Worm (Caenorhabditis elegans): ENCODE measurements around the gene C17B7.3.

Gene C17B7.3

ce11 chrV:3347486-3347885 lies 4.9 kb downstream of the C17B7.3 start:
- TF ChIP-seq mcd-1 (GFP tag; IDR thresholded peaks at IDR 0.05) (no peak), ceh-58 (GFP tag; IDR thresholded peaks at IDR 0.05) (no peak), lin-35 (GFP tag; optimal IDR thresholded peaks at IDR 0.05) (no peak), D2030.7 (GFP tag; IDR thresholded peaks at IDR 0.05) (no peak), ekl-4 (GFP tag; IDR thresholded peaks at IDR 0.05) (no peak), pha-4 (tag; optimal IDR thresholded peaks at IDR 0.05) (no peak), akir-1 (GFP tag; optimal IDR thresholded peaks at IDR 0.05) (no peak)

- TF ChIP-seq nhr-179 (tag; optimal IDR thresholded peaks at IDR 0.05) (no peak), F49E8.2 (tag; optimal IDR thresholded peaks at IDR 0.05; ENCODE audit: insufficient read depth) (no peak), lsl-1 (GFP tag; optimal IDR thresholded peaks at IDR 0.05) (no peak), sea-2 (GFP tag; IDR thresholded peaks at IDR 0.05) (no peak), ceh-58 (GFP tag; IDR thresholded peaks at IDR 0.05) (no peak), madf-10 (tag; optimal IDR thresholded peaks at IDR 0.05) (no peak), attf-3 (GFP tag; conservative IDR thresholded peaks at IDR 0.05) (no peak), rpc-1 (optimal IDR thresholded peaks at IDR 0.05) (no peak), rpc-1 (tag; optimal IDR thresholded peaks at IDR 0.05) (no peak), attf-6 (GFP tag; IDR thresholded peaks at IDR 0.05) (no peak), repo-1 (tag; optimal IDR thresholded peaks at IDR 0.05) (no peak), lag-1 (GFP tag; IDR thresholded peaks at IDR 0.05) (no peak), T07F8.4 (tag; optimal IDR thresholded peaks at IDR 0.05) (no peak), ekl-4 (GFP tag; IDR thresholded peaks at IDR 0.05) (no peak), lin-26 (GFP tag; IDR thresholded peaks at IDR 0.05) (no peak), F37B4.10 (GFP tag; IDR thresholded peaks at IDR 0.05) (no peak), F39B2.1 (GFP tag; IDR thresholded peaks at IDR 0.05) (no peak), ceh-100 (GFP tag; IDR thresholded peaks at IDR 0.05) (no peak), rcor-1 (GFP tag; IDR thresholded peaks at IDR 0.05) (no peak)
These were observed 7.3 kb downstream of the C17B7.3 start, which contains the start of gene C17B7.15 for ce11 chrV:3349877-3350276. TSS of gene C17B7.15 (plus strand) at chrV:3350177.

ce11 chrV:3351266-3351665 lies 8.7 kb downstream of the C17B7.3 start, which contains the start of gene str-63:
TSS of gene str-63 (plus strand) at chrV:3351566.
- no peak for TF ChIP-seq unc-130 (GFP tag; optimal IDR thresholded peaks at IDR 0.05)
- no peak for TF ChIP-seq Y53F4B.3 (GFP tag; IDR thresholded peaks at IDR 0.05)
- no peak for TF ChIP-seq F52B5.7 (tag; optimal IDR thresholded peaks at IDR 0.05)
- no peak for TF ChIP-seq madf-8 (GFP tag; conservative IDR thresholded peaks at IDR 0.05)
- no peak for TF ChIP-seq snpc-1.1 (tag; optimal IDR thresholded peaks at IDR 0.05; ENCODE audit: insufficient read depth)
- no peak for TF ChIP-seq egl-44 (GFP tag; IDR thresholded peaks at IDR 0.05)
- no peak for TF ChIP-seq T26A5.8 (tag; optimal IDR thresholded peaks at IDR 0.05)
- no peak for TF ChIP-seq F49E8.2 (tag; optimal IDR thresholded peaks at IDR 0.05; ENCODE audit: insufficient read depth)
- TF ChIP-seq F22D6.2 (tag; optimal IDR thresholded peaks at IDR 0.05), result no peak
- TF ChIP-seq dox-1 (GFP tag; IDR thresholded peaks at IDR 0.05), result no peak
- no peak for TF ChIP-seq gei-17 (GFP tag; optimal IDR thresholded peaks at IDR 0.05)
- no peak for TF ChIP-seq madf-3 (GFP tag; IDR thresholded peaks at IDR 0.05)
- no peak for TF ChIP-seq tbx-9 (tag; optimal IDR thresholded peaks at IDR 0.05; ENCODE audit: borderline replicate concordance)
- no peak for TF ChIP-seq K12H6.12 (tag; optimal IDR thresholded peaks at IDR 0.05)
- no peak for TF ChIP-seq dpff-1 (tag; optimal IDR thresholded peaks at IDR 0.05)
- no peak for TF ChIP-seq ztf-25 (GFP tag; IDR thresholded peaks at IDR 0.05)
- TF ChIP-seq bed-2 (GFP tag; IDR thresholded peaks at IDR 0.05), result no peak
- no peak for TF ChIP-seq snpc-3.4 (tag; optimal IDR thresholded peaks at IDR 0.05)
- no peak for TF ChIP-seq lag-1 (GFP tag; IDR thresholded peaks at IDR 0.05)
- TF ChIP-seq lin-35 (GFP tag; optimal IDR thresholded peaks at IDR 0.05), result no peak

All from whole organism, young adult.